Worm (Caenorhabditis elegans): ENCODE data around the gene oig-3.

The oig-3 gene

DNA sequence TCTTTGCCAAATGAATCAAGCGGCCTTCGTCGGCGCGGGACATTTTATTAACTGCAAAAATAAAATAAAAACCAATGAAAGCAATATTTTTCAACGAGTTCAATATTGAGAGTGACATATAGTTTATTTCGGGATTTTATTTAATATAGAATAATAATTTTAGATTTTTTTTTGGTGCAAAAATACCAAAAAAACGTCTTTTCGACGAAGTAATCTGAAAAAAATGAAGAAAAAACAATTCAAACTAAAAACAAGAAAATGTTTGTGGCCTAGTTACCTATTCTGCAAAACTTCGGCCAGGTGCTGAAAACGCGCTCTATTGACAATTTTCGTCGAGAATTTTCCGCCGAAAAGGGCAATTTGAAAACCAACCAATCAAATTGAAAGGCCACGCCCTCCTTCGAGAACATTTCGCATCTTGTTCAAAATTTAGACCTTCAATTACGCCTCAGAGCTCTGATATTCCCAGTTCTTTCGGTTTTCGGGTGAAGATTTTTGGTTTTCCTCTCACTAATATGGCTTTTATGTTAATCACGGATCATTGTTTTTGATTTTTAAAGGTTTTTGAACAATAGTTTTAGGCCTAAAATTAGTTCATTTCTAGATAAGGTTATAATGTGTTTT is 43.9 kb upstream of the oig-3 start, which contains the start of gene C47E8.4:
TSS of gene C47E8.4 (minus strand) at position 51 of the 624 bp plus-strand sequence.
- TF ChIP-seq B0310.2 (tag; optimal IDR thresholded peaks at IDR 0.05) (no peak), ceh-36 (tag; optimal IDR thresholded peaks at IDR 0.05) (no peak), tbx-37 (GFP tag; conservative IDR thresholded peaks at IDR 0.05) (peak; percentile 75), F13C5.2 (tag; optimal IDR thresholded peaks at IDR 0.05) (no peak), hmbx-1 (tag; optimal IDR thresholded peaks at IDR 0.05) (no peak), ets-7 (tag; optimal IDR thresholded peaks at IDR 0.05) (no peak), hnd-1 (tag; optimal IDR thresholded peaks at IDR 0.05) (no peak), ama-1 (optimal IDR thresholded peaks at IDR 0.05) (peak; percentile 66), tra-4 (tag; optimal IDR thresholded peaks at IDR 0.05) (peak; percentile 57), pes-1 (GFP tag; IDR thresholded peaks at IDR 0.05) (peak; percentile 54; the same call in 1 of the 2 replicates), flt-1 (GFP tag; IDR thresholded peaks at IDR 0.05) (peak; percentile 34; the same call in 1 of the 2 replicates), hmg-4 (GFP tag; optimal IDR thresholded peaks at IDR 0.05) (peak; percentile 36), aly-1 (tag; optimal IDR thresholded peaks at IDR 0.05) (no peak), tbx-11 (GFP tag; IDR thresholded peaks at IDR 0.05) (no peak), sea-1 (GFP tag; conservative IDR thresholded peaks at IDR 0.05) (no peak), ceh-13 (GFP tag; optimal IDR thresholded peaks at IDR 0.05) (no peak), scrt-1 (GFP tag; IDR thresholded peaks at IDR 0.05) (no peak)

DNA sequence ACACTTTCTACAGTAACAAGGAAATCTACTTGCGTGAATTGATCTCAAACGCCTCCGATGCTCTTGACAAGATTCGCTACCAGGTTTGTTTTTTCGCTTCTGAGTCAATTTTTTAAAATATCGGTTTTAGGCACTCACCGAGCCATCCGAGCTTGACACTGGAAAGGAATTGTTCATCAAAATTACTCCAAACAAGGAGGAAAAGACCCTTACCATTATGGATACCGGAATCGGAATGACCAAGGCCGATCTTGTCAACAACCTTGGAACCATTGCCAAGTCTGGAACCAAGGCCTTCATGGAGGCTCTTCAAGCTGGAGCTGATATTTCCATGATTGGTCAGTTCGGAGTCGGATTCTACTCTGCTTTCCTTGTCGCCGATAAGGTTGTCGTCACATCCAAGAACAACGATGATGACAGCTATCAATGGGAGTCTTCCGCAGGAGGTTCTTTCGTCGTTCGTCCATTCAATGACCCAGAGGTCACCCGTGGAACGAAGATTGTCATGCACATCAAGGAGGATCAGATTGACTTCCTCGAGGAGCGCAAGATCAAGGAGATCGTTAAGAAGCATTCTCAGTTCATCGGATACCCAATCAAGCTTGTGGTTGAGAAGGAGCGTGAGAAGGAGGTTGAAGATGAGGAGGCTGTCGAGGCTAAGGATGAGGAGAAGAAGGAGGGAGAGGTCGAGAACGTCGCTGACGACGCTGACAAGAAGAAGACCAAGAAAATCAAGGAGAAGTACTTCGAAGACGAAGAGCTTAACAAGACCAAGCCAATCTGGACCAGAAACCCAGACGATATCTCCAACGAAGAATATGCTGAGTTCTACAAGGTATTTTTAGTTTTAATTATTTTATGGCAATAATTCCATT is 43.0 kb upstream of the oig-3 start:
- TF ChIP-seq F13C5.2 (tag; optimal IDR thresholded peaks at IDR 0.05): no peak
- 0 out of 2 replicates have a peak, but pooled peaks have one; percentile 39 for TF ChIP-seq scrt-1 (GFP tag; IDR thresholded peaks at IDR 0.05)

DNA sequence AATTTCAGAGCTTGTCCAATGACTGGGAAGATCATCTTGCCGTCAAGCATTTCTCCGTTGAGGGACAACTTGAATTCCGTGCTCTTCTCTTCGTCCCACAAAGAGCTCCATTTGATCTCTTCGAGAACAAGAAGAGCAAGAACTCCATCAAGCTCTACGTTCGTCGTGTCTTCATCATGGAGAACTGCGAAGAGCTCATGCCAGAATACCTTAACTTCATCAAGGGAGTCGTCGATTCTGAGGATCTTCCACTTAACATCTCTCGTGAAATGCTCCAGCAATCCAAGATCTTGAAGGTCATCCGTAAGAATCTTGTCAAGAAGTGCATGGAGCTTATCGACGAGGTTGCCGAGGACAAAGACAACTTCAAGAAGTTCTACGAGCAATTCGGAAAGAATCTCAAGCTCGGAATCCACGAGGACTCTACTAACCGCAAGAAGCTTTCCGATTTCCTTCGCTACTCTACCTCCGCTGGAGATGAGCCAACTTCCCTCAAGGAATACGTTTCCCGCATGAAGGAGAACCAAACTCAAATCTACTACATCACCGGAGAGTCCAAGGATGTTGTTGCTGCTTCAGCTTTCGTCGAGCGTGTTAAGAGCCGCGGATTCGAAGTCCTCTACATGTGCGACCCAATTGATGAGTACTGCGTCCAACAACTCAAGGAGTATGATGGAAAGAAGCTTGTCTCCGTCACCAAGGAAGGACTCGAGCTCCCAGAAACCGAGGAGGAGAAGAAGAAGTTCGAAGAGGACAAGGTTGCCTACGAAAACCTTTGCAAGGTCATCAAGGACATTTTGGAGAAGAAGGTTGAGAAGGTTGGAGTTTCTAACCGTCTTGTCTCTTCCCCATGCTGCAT is 42.1 kb upstream of the oig-3 start:
- TF ChIP-seq flt-1 (GFP tag; IDR thresholded peaks at IDR 0.05) (peak; percentile 26; the same call in 1 of the 2 replicates), tbx-37 (GFP tag; conservative IDR thresholded peaks at IDR 0.05) (no peak), ceh-13 (GFP tag; optimal IDR thresholded peaks at IDR 0.05) (no peak), scrt-1 (GFP tag; IDR thresholded peaks at IDR 0.05) (0 out of 2 replicates have a peak, but pooled peaks have one; percentile 41)

DNA sequence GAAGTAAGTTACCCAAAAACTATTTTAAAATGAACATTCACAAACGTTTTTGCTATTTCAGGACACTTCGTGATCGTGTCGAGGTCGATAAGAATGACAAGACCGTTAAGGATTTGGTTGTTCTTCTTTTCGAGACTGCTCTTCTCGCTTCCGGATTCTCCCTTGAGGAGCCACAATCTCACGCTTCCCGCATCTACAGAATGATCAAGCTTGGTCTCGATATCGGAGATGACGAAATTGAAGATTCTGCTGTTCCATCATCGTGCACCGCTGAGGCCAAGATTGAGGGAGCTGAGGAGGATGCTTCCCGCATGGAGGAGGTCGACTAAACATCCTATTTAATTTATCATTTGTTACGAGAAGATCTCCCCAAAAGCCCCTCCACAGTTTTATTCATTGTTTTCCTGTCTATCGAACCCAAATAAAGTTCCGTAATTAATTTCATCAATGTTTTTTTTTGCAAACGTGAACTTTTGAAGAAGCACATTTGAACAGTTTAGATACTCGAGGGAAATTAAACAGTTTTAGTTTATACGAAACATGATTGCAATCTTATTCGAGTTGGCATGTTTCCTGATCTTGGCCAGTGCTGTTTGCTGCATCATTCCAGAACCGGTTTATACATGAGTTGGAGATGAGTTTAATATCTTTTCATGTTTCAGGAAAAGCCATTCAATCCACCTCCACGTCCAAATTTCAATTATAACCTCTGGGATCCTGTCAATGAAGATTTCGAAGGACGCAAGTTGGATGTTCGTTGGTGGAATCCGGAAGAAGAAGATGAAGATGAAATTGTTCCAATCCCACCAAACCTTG is 41.1 kb upstream of the oig-3 start, which contains the start of gene C47E8.11:
TSS of gene C47E8.11 (plus strand) at position 520 of the 816 bp plus-strand sequence.
- TF ChIP-seq ama-1 (optimal IDR thresholded peaks at IDR 0.05) (peak; percentile 58), flt-1 (GFP tag; IDR thresholded peaks at IDR 0.05) (no peak), ets-7 (tag; optimal IDR thresholded peaks at IDR 0.05) (peak; percentile 30), hnd-1 (tag; optimal IDR thresholded peaks at IDR 0.05) (no peak)

DNA sequence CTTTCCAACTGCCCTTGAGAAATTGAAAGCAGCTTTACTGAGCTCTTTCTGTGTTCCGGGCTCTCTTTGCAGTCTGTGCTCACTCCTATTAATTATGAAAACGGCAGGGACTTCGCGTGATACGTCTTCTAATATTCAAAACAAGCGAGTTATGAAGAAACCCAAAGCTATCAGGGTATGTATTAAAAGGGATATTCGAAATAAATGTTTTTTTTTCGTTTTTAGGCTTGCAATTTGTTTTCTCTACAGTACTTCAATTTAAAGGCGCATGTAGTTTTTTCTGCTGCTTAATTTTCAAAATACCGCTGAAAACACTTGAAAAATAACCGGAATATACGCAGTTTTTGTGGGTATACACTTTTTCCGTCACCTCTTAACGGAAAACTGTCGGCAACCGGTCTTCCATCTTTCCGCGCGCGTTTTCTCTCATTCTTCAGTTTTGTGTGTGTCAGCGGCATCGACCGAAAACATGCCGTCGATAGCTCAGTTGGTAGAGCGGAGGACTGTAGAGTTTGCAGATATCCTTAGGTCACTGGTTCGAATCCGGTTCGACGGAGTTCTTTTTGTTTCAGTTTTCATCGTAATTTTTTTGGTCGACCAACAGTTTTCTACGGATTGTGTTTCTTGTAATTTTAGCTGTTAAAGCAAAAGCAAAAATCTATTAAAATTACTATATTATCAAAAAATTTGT is 40.2 kb upstream of the oig-3 start, which contains the start of gene gasr-8:
TSS of gene gasr-8 (plus strand) at position 51 of the 691 bp plus-strand sequence.
- TF ChIP-seq ets-7 (tag; optimal IDR thresholded peaks at IDR 0.05): no peak
- TF ChIP-seq hnd-1 (tag; optimal IDR thresholded peaks at IDR 0.05): peak; percentile 32
- TF ChIP-seq pes-1 (GFP tag; IDR thresholded peaks at IDR 0.05): peak; percentile 84
- TF ChIP-seq ceh-13 (GFP tag; optimal IDR thresholded peaks at IDR 0.05): peak; percentile 58
- TF ChIP-seq hmbx-1 (tag; optimal IDR thresholded peaks at IDR 0.05): no peak
- peak; percentile 84 for TF ChIP-seq flt-1 (GFP tag; IDR thresholded peaks at IDR 0.05)
- TF ChIP-seq scrt-1 (GFP tag; IDR thresholded peaks at IDR 0.05): 0 out of 2 replicates have a peak, but pooled peaks have one; percentile 72
- TF ChIP-seq ama-1 (optimal IDR thresholded peaks at IDR 0.05): no peak
- TF ChIP-seq F13C5.2 (tag; optimal IDR thresholded peaks at IDR 0.05): no peak
- TF ChIP-seq tbx-11 (GFP tag; IDR thresholded peaks at IDR 0.05): peak; percentile 73; the same call in 1 of the 2 replicates
- TF ChIP-seq aly-1 (tag; optimal IDR thresholded peaks at IDR 0.05): peak; percentile 57
- peak; percentile 26 for TF ChIP-seq hmg-4 (GFP tag; optimal IDR thresholded peaks at IDR 0.05)
- peak; percentile 79 for TF ChIP-seq sea-1 (GFP tag; conservative IDR thresholded peaks at IDR 0.05)
- TF ChIP-seq tra-4 (tag; optimal IDR thresholded peaks at IDR 0.05): peak; percentile 40
- TF ChIP-seq B0310.2 (tag; optimal IDR thresholded peaks at IDR 0.05): peak; percentile 43
- peak; percentile 64 for TF ChIP-seq tbx-37 (GFP tag; conservative IDR thresholded peaks at IDR 0.05)
- TF ChIP-seq ceh-36 (tag; optimal IDR thresholded peaks at IDR 0.05): no peak

DNA sequence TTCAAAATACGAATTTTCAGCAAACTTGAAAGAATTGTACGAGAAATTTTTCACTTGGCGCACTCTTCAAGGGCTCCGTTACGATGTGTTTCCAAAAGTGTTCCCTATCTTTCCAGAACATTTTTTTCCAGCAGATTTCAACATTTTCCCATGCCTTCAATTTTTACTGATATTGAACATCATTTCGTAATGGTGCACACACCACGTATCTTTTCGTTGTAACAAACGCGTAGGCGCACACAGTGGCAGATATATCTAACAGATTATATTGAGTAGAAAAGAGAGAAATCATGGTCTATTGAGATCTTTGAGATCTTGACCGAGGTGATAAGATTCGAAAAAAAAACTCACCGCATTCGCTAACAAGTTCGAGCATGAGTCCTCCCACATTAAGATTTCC is 33.7 kb upstream of the oig-3 start:
- TF ChIP-seq scrt-1 (GFP tag; IDR thresholded peaks at IDR 0.05) (no peak), ets-7 (tag; optimal IDR thresholded peaks at IDR 0.05) (no peak), ceh-13 (GFP tag; optimal IDR thresholded peaks at IDR 0.05) (no peak), hmbx-1 (tag; optimal IDR thresholded peaks at IDR 0.05) (no peak), aly-1 (tag; optimal IDR thresholded peaks at IDR 0.05) (no peak), flt-1 (GFP tag; IDR thresholded peaks at IDR 0.05) (no peak), F13C5.2 (tag; optimal IDR thresholded peaks at IDR 0.05) (no peak), ama-1 (optimal IDR thresholded peaks at IDR 0.05) (no peak), pes-1 (GFP tag; IDR thresholded peaks at IDR 0.05) (no peak), tbx-37 (GFP tag; conservative IDR thresholded peaks at IDR 0.05) (no peak), tbx-11 (GFP tag; IDR thresholded peaks at IDR 0.05) (no peak), ceh-36 (tag; optimal IDR thresholded peaks at IDR 0.05) (no peak), hmg-4 (GFP tag; optimal IDR thresholded peaks at IDR 0.05) (no peak), B0310.2 (tag; optimal IDR thresholded peaks at IDR 0.05) (no peak), sea-1 (GFP tag; conservative IDR thresholded peaks at IDR 0.05) (no peak), tra-4 (tag; optimal IDR thresholded peaks at IDR 0.05) (no peak), hnd-1 (tag; optimal IDR thresholded peaks at IDR 0.05) (no peak)
